Fruit fly (Drosophila melanogaster) whole organism, embryonic: ENCODE measurements around the gene Adck5.

ENCODE experiments used
- CG11398 ChIP-seq: fragments of 200-800 bp; sonication (Bioruptor generic); optimal IDR thresholded peaks from 2 replicates; lab custom pipeline; 2016; ENCODE audit warnings: missing biosample characterization, missing genetic modification characterization
- CG13287 ChIP-seq: fragments of 200-800 bp; sonication (Bioruptor generic); IDR thresholded peaks from 2 replicates; pipeline ENCODE4 v1.3.6; 2022; ENCODE audit warnings: missing biosample characterization, missing genetic modification characterization; ENCODE audit not compliant: partially characterized antibody
- CG13296 ChIP-seq: fragments of 200-800 bp; sonication (Bioruptor generic); optimal IDR thresholded peaks from 3 replicates; lab custom pipeline; 2018; ENCODE audit warnings: missing biosample characterization, mild to moderate bottlenecking, missing genetic modification characterization
- CG14050 ChIP-seq: fragments of 200-800 bp; sonication (Bioruptor generic); IDR thresholded peaks from 3 replicates; pipeline ENCODE4 v1.3.6; 2022; ENCODE audit warnings: missing biosample characterization, missing genetic modification characterization
- CG14441 ChIP-seq: fragments of 200-800 bp; sonication (Bioruptor generic); IDR thresholded peaks from 2 replicates; pipeline ENCODE4 v1.3.6; 2022; ENCODE audit warnings: missing biosample characterization, missing genetic modification characterization
- CG14965 ChIP-seq: fragments of 200-800 bp; sonication (Bioruptor generic); optimal IDR thresholded peaks from 2 replicates; lab custom pipeline; 2016; ENCODE audit warnings: missing biosample characterization, missing genetic modification characterization, borderline replicate concordance
- CG1647 ChIP-seq: fragments of 200-800 bp; sonication (Bioruptor generic); optimal IDR thresholded peaks from 3 replicates; lab custom pipeline; 2016; ENCODE audit warnings: missing biosample characterization, missing genetic modification characterization
- CG30403 ChIP-seq: fragments of 200-800 bp; sonication (Bioruptor generic); optimal IDR thresholded peaks from 3 replicates; lab custom pipeline; 2016; ENCODE audit warnings: missing biosample characterization, missing genetic modification characterization
- CG34224 ChIP-seq: fragments of 200-800 bp; sonication (Bioruptor generic); IDR thresholded peaks from 3 replicates; pipeline ENCODE4 v1.3.6; 2022; ENCODE audit warnings: missing biosample characterization, missing genetic modification characterization; ENCODE audit not compliant: partially characterized antibody
- CG7963 ChIP-seq: fragments of 200-800 bp; sonication (Bioruptor generic); IDR thresholded peaks from 3 replicates; pipeline ENCODE4 v1.3.6; 2022; ENCODE audit warnings: missing biosample characterization, missing genetic modification characterization; ENCODE audit not compliant: partially characterized antibody
- CG8089 ChIP-seq: fragments of 200-800 bp; sonication (Bioruptor generic); optimal IDR thresholded peaks from 3 replicates; lab custom pipeline; 2016; ENCODE audit warnings: missing biosample characterization, missing genetic modification characterization
- CG9215 ChIP-seq: fragments of 200-800 bp; sonication (Bioruptor generic); IDR thresholded peaks from 2 replicates; pipeline ENCODE4 v1.3.6; 2022; ENCODE audit warnings: missing biosample characterization, missing genetic modification characterization
- CG9932 ChIP-seq: fragments of 200-800 bp; sonication (Bioruptor generic); IDR thresholded peaks from 2 replicates; pipeline ENCODE4 v1.3.6; 2022; ENCODE audit warnings: missing biosample characterization, missing genetic modification characterization
- Dfd ChIP-seq, 2 experiments: fragments of >200 bp; optimal IDR thresholded peaks; 2 replicates each; lab custom pipeline; 2017; ENCODE audit warnings: missing biosample characterization in 2 of 2, missing genetic modification characterization in 2 of 2
- Dp ChIP-seq: fragments of 200-800 bp; sonication (Bioruptor generic); optimal IDR thresholded peaks from 2 replicates; lab custom pipeline; 2018; ENCODE audit warnings: missing biosample characterization, mild to moderate bottlenecking, missing genetic modification characterization, moderate library complexity
- E2f1 ChIP-seq: fragments of 200-800 bp; sonication (Bioruptor generic); IDR thresholded peaks from 2 replicates; pipeline ENCODE4 v1.3.6; 2022; ENCODE audit warnings: missing biosample characterization, missing genetic modification characterization
- Eip74EF ChIP-seq, 2 experiments: fragments of 200-800 bp in 1 of 2; fragments of >200 bp in 1 of 2; sonication (Bioruptor generic) in 1 of 2; optimal IDR thresholded peaks; 2 replicates each; lab custom pipeline; 2017 to 2019; ENCODE audit warnings: missing biosample characterization in 2 of 2, missing genetic modification characterization in 2 of 2, mild to moderate bottlenecking in 1 of 2, moderate library complexity in 1 of 2
- Fer1 ChIP-seq: fragments of 200-800 bp; sonication (Bioruptor generic); optimal IDR thresholded peaks from 2 replicates; lab custom pipeline; 2017; ENCODE audit warnings: missing biosample characterization, mild to moderate bottlenecking, missing genetic modification characterization
- Fer2 ChIP-seq: fragments of 200-800 bp; sonication (Bioruptor generic); optimal IDR thresholded peaks from 2 replicates; lab custom pipeline; 2018; ENCODE audit warnings: missing biosample characterization, mild to moderate bottlenecking, missing genetic modification characterization, moderate library complexity
- H2.0 ChIP-seq: fragments of 200-800 bp; sonication (Bioruptor generic); IDR thresholded peaks from 2 replicates; pipeline ENCODE4 v1.3.6; 2022; ENCODE audit warnings: missing biosample characterization, missing genetic modification characterization
- Hr78 ChIP-seq, 2 experiments: fragments of 200-800 bp in 1 of 2; fragments of >200 bp in 1 of 2; sonication (Bioruptor generic) in 1 of 2; optimal IDR thresholded peaks; 2 replicates each; lab custom pipeline; 2017 to 2019; ENCODE audit warnings: missing biosample characterization in 2 of 2, missing genetic modification characterization in 2 of 2, mild to moderate bottlenecking in 1 of 2, moderate library complexity in 1 of 2
- Sox102F ChIP-seq: fragments of 200-800 bp; sonication (Bioruptor generic); optimal IDR thresholded peaks from 2 replicates; lab custom pipeline; 2018; ENCODE audit warnings: missing biosample characterization, mild to moderate bottlenecking, missing genetic modification characterization, moderate library complexity
- az2 ChIP-seq: fragments of 200-800 bp; sonication (Bioruptor generic); optimal IDR thresholded peaks from 3 replicates; lab custom pipeline; 2016; ENCODE audit warnings: missing biosample characterization, missing genetic modification characterization
- br ChIP-seq: fragments of >200 bp; optimal IDR thresholded peaks from 2 replicates; lab custom pipeline; 2017
- caup ChIP-seq: fragments of 200-800 bp; sonication (Bioruptor generic); optimal IDR thresholded peaks from 3 replicates; lab custom pipeline; 2017; ENCODE audit warnings: missing biosample characterization, mild to moderate bottlenecking, missing genetic modification characterization, moderate library complexity; ENCODE audit not compliant: severe bottlenecking
- cg ChIP-seq: fragments of 200-800 bp; sonication (Bioruptor generic); optimal IDR thresholded peaks from 3 replicates; lab custom pipeline; 2019; ENCODE audit warnings: missing biosample characterization, mild to moderate bottlenecking, missing genetic modification characterization, moderate library complexity
- chif ChIP-seq, 2 experiments: fragments of 200-800 bp; sonication (Bioruptor generic); optimal IDR thresholded peaks; 3 replicates each; lab custom pipeline; 2016; ENCODE audit warnings: missing biosample characterization in 2 of 2, missing genetic modification characterization in 2 of 2
- chinmo ChIP-seq: fragments of 200-800 bp; sonication (Bioruptor generic); IDR thresholded peaks from 4 replicates; pipeline ENCODE4 v1.3.6; 2022; ENCODE audit warnings: missing biosample characterization, missing genetic modification characterization; ENCODE audit not compliant: partially characterized antibody
- chm ChIP-seq: fragments of 200-800 bp; sonication (Bioruptor generic); IDR thresholded peaks from 2 replicates; pipeline ENCODE4 v1.3.6; 2022; ENCODE audit warnings: missing biosample characterization, missing genetic modification characterization
- dmrt99B ChIP-seq: fragments of 200-800 bp; sonication (Bioruptor generic); optimal IDR thresholded peaks from 2 replicates; lab custom pipeline; 2018; ENCODE audit warnings: missing biosample characterization, mild to moderate bottlenecking, missing genetic modification characterization, moderate library complexity
- fd64A ChIP-seq: fragments of 200-800 bp; sonication (Bioruptor generic); optimal IDR thresholded peaks from 3 replicates; lab custom pipeline; 2018; ENCODE audit warnings: missing biosample characterization, mild to moderate bottlenecking, missing genetic modification characterization
- fu2 ChIP-seq: fragments of 200-800 bp; sonication (Bioruptor generic); optimal IDR thresholded peaks from 2 replicates; lab custom pipeline; 2016; ENCODE audit warnings: missing biosample characterization, missing genetic modification characterization
- gro ChIP-seq: fragments of 200-800 bp; sonication (Bioruptor generic); optimal IDR thresholded peaks from 2 replicates; lab custom pipeline; 2016; ENCODE audit warnings: missing biosample characterization, missing genetic modification characterization
- gsb-n ChIP-seq: fragments of 200-800 bp; sonication (Bioruptor generic); optimal IDR thresholded peaks from 3 replicates; lab custom pipeline; 2018; ENCODE audit warnings: missing biosample characterization, mild to moderate bottlenecking, missing genetic modification characterization
- gt ChIP-seq: fragments of 200-800 bp; sonication (Bioruptor generic); IDR thresholded peaks from 2 replicates; pipeline ENCODE4 v1.3.6; 2022; ENCODE audit warnings: missing biosample characterization, missing genetic modification characterization
- jigr1 ChIP-seq: fragments of 200-800 bp; sonication (Bioruptor generic); IDR thresholded peaks from 3 replicates; pipeline ENCODE4 v1.3.6; 2022; ENCODE audit warnings: missing biosample characterization, missing genetic modification characterization
- kni ChIP-seq: fragments of 200-800 bp; sonication (Bioruptor generic); optimal IDR thresholded peaks from 3 replicates; lab custom pipeline; 2017; ENCODE audit warnings: mild to moderate bottlenecking, missing biosample characterization, missing genetic modification reagents, missing genetic modification characterization
- lmd ChIP-seq: fragments of 200-800 bp; sonication (Bioruptor generic); IDR thresholded peaks from 2 replicates; pipeline ENCODE4 v1.3.6; 2022; ENCODE audit warnings: missing biosample characterization, missing genetic modification characterization
- mirr ChIP-seq: fragments of 200-800 bp; sonication (Bioruptor generic); optimal IDR thresholded peaks from 3 replicates; lab custom pipeline; 2018; ENCODE audit warnings: missing biosample characterization, mild to moderate bottlenecking, missing genetic modification characterization
- nom ChIP-seq: fragments of 200-800 bp; sonication (Bioruptor generic); optimal IDR thresholded peaks from 2 replicates; lab custom pipeline; 2017; ENCODE audit warnings: missing biosample characterization, missing genetic modification characterization, mild to moderate bottlenecking, moderate library complexity, missing genetic modification reagents
- sc ChIP-seq, 3 experiments: fragments of >200 bp in 2 of 3; fragments of 200-800 bp in 1 of 3; sonication (Bioruptor generic) in 1 of 3; optimal IDR thresholded peaks; 2 replicates in 2 of 3; 3 replicates in 1 of 3; lab custom pipeline; 2017; ENCODE audit warnings: mild to moderate bottlenecking in 1 of 3, missing biosample characterization in 1 of 3, missing genetic modification characterization in 1 of 3, missing genetic modification reagents in 1 of 3
- scrt ChIP-seq: fragments of 200-800 bp; sonication (Bioruptor generic); optimal IDR thresholded peaks from 2 replicates; lab custom pipeline; 2018; ENCODE audit warnings: missing biosample characterization, mild to moderate bottlenecking, missing genetic modification characterization, moderate library complexity
- tgo ChIP-seq: fragments of 200-800 bp; sonication (Bioruptor generic); IDR thresholded peaks from 3 replicates; pipeline ENCODE4 v1.3.6; 2022; ENCODE audit warnings: missing biosample characterization, missing genetic modification characterization
- tin ChIP-seq: fragments of 200-800 bp; sonication (Bioruptor generic); optimal IDR thresholded peaks from 3 replicates; lab custom pipeline; 2016; ENCODE audit warnings: missing biosample characterization, missing genetic modification characterization
- tup ChIP-seq: fragments of 200-800 bp; sonication (Bioruptor generic); optimal IDR thresholded peaks from 2 replicates; lab custom pipeline; 2016; ENCODE audit warnings: missing biosample characterization, mild to moderate bottlenecking, missing genetic modification characterization, moderate library complexity
- zen2 ChIP-seq: fragments of 200-800 bp; sonication (Bioruptor generic); IDR thresholded peaks from 3 replicates; pipeline ENCODE4 v1.3.6; 2022; ENCODE audit warnings: missing biosample characterization, missing genetic modification characterization; ENCODE audit not compliant: partially characterized antibody
- zf30C ChIP-seq: fragments of 200-800 bp; sonication (Bioruptor generic); optimal IDR thresholded peaks from 3 replicates; lab custom pipeline; 2018; ENCODE audit warnings: missing biosample characterization, mild to moderate bottlenecking, missing genetic modification characterization

The Adck5 gene

dm6 chr3L:11205608-11206336 is 36.2 kb downstream of the Adck5 start, which contains the start of gene Plod (continued):
- peak; percentile 27 for TF ChIP-seq dmrt99B (tag; lab: Kevin White, UChicago)
- TF ChIP-seq gsb-n (tag; lab: Kevin White, UChicago) = peak; percentile 24
- peak; percentile 35 for TF ChIP-seq CG13296 (GFP tag; lab: Kevin White, UChicago)
- peak in 1 of 2 experiments; percentile 27 for TF ChIP-seq Dfd (GFP tag; optimal IDR thresholded peaks at IDR 0.05; lab: Kevin White, UChicago)
- TF ChIP-seq kni = no peak
- TF ChIP-seq CG9932 (GFP tag; lab: Robert Waterston, UW) = peak; percentile 64
- TF ChIP-seq chm (GFP tag; lab: Robert Waterston, UW) = peak; percentile 75
- no peak for TF ChIP-seq br (lab: Kevin White, UChicago)
- TF ChIP-seq lmd (GFP tag; lab: Robert Waterston, UW) = no peak; the same call in 1 of the 2 replicates
- no peak for TF ChIP-seq CG8089 (GFP tag; lab: Kevin White, UChicago)
- no peak for TF ChIP-seq H2.0 (GFP tag; lab: Robert Waterston, UW)
- peak; percentile 57 for TF ChIP-seq E2f1
- no peak for TF ChIP-seq Hr78 (GFP tag; optimal IDR thresholded peaks at IDR 0.05; lab: Kevin White, UChicago)
- peak; percentile 43 for TF ChIP-seq scrt (GFP tag; lab: Kevin White, UChicago)
- TF ChIP-seq Dp = peak; percentile 34
- TF ChIP-seq az2 = peak; percentile 47
- TF ChIP-seq nom (GFP tag; lab: Kevin White, UChicago) = peak; percentile 41
- no peak for TF ChIP-seq CG14441
- TF ChIP-seq fu2 (GFP tag; lab: Kevin White, UChicago) = peak; percentile 13
- TF ChIP-seq Fer2 = no peak
- no peak for TF ChIP-seq sc (optimal IDR thresholded peaks at IDR 0.05; lab: Kevin White, UChicago)
- no peak for TF ChIP-seq sc (GFP tag; optimal IDR thresholded peaks at IDR 0.05; lab: Kevin White, UChicago)
- TF ChIP-seq gro (GFP tag; lab: Kevin White, UChicago) = peak; percentile 26
- peak; percentile 40 for TF ChIP-seq caup (GFP tag; lab: Kevin White, UChicago)
- peak; percentile 17; the same call in 1 of the 3 replicates for TF ChIP-seq CG7963 (GFP tag; lab: Robert Waterston, UW)
- no peak for TF ChIP-seq CG14965 (GFP tag; lab: Kevin White, UChicago)
- TF ChIP-seq CG34224 (GFP tag; lab: Robert Waterston, UW) = 0 out of 3 replicates have a peak, but pooled peaks have one; percentile 14
- peak; percentile 22 for TF ChIP-seq CG11398 (GFP tag; lab: Kevin White, UChicago)
- no peak for TF ChIP-seq tup
- TF ChIP-seq Fer1 = peak; percentile 30
- peak; percentile 51 for TF ChIP-seq Sox102F (GFP tag; lab: Kevin White, UChicago)
- TF ChIP-seq tgo (GFP tag; lab: Robert Waterston, UW) = peak; percentile 59
- TF ChIP-seq Eip74EF (GFP tag; optimal IDR thresholded peaks at IDR 0.05; lab: Kevin White, UChicago) = peak; percentile 13 to 53
- no peak; the same call in none of the 2 replicates for TF ChIP-seq CG13287 (GFP tag; lab: Robert Waterston, UW)
- no peak for TF ChIP-seq gt (GFP tag; lab: Robert Waterston, UW)
- TF ChIP-seq CG14050 (GFP tag; lab: Robert Waterston, UW) = peak; percentile 36; the same call in 2 of the 3 replicates
- TF ChIP-seq chif (GFP tag; optimal IDR thresholded peaks at IDR 0.05; lab: Kevin White, UChicago) = peak in 1 of 2 experiments; percentile 26
- TF ChIP-seq jigr1 (GFP tag; lab: Robert Waterston, UW) = no peak; the same call in 2 of the 3 replicates
- peak; percentile 35 for TF ChIP-seq tin (GFP tag; lab: Kevin White, UChicago)
- TF ChIP-seq zen2 (GFP tag; lab: Robert Waterston, UW) = no peak
- TF ChIP-seq CG9215 (GFP tag; lab: Robert Waterston, UW) = no peak
- no peak for TF ChIP-seq zf30C (GFP tag; lab: Kevin White, UChicago)
- no peak for TF ChIP-seq cg
- peak; percentile 73; the same call in 2 of the 4 replicates for TF ChIP-seq chinmo
- TF ChIP-seq mirr (GFP tag; lab: Kevin White, UChicago) = peak; percentile 32
- TF ChIP-seq fd64A = peak; percentile 17
- peak; percentile 32 for TF ChIP-seq CG1647 (GFP tag; lab: Kevin White, UChicago)
- peak; percentile 45 for TF ChIP-seq CG30403 (GFP tag; lab: Kevin White, UChicago)
